Worm (Caenorhabditis elegans) whole organism, dauer: Measurements from ENCODE around the gene dmsr-8.

Source experiments
- unc-62 ChIP-seq: sonication (generic microtip); optimal IDR thresholded peaks from 2 replicates; lab custom pipeline; 2017; ENCODE audit warnings: missing biosample characterization, missing genetic modification reagents, missing genetic modification characterization

Gene dmsr-8

ce11 chrV:10476864-10477443 is 37.2 kb downstream of the dmsr-8 start:
- no peak for TF ChIP-seq unc-62

ce11 chrV:10475421-10475820 is 38.8 kb downstream of the dmsr-8 start:
- TF ChIP-seq unc-62: no peak

ce11 chrV:10474040-10474439 is 40.1 kb downstream of the dmsr-8 start:
- no peak for TF ChIP-seq unc-62

ce11 chrV:10472901-10473774 is 41.0 kb downstream of the dmsr-8 start:
- no peak for TF ChIP-seq unc-62

- TF ChIP-seq unc-62: no peak
Measured at ce11 chrV:10471007-10471406, 43.2 kb downstream of the dmsr-8 start.

- TF ChIP-seq unc-62: no peak
Measured at ce11 chrV:10469845-10470244, 44.3 kb downstream of the dmsr-8 start.

- no peak for TF ChIP-seq unc-62
Measured at ce11 chrV:10468709-10469108, 45.5 kb downstream of the dmsr-8 start.

- TF ChIP-seq unc-62: no peak
Measured at ce11 chrV:10468190-10468589, 46.0 kb downstream of the dmsr-8 start, which contains the start of gene egl-9. Gene egl-9, plus strand, starts transcription at chrV:10468517.

- TF ChIP-seq unc-62: no peak
Measured at ce11 chrV:10467659-10468058, 46.5 kb downstream of the dmsr-8 start.

- TF ChIP-seq unc-62: no peak
Measured at ce11 chrV:10467104-10467503, 47.1 kb downstream of the dmsr-8 start.

- no peak for TF ChIP-seq unc-62
Measured at ce11 chrV:10466607-10467092, 47.5 kb downstream of the dmsr-8 start.

ce11 chrV:10465478-10465877 is 48.7 kb downstream of the dmsr-8 start:
- TF ChIP-seq unc-62: no peak

ce11 chrV:10464746-10465145 is 49.4 kb downstream of the dmsr-8 start:
- no peak for TF ChIP-seq unc-62

ce11 chrV:10464160-10464559 is 50.0 kb downstream of the dmsr-8 start:
- no peak for TF ChIP-seq unc-62

ce11 chrV:10463276-10463675 is 50.9 kb downstream of the dmsr-8 start, which contains the start of gene F22E12.3:
Gene F22E12.3, minus strand, starts transcription at chrV:10463376.
- no peak for TF ChIP-seq unc-62

- no peak for TF ChIP-seq unc-62
Measured at ce11 chrV:10462066-10462465, 52.1 kb downstream of the dmsr-8 start, which contains the start of gene chw-1. Gene chw-1, plus strand, starts transcription at chrV:10462282.

ce11 chrV:10460685-10461084 is 53.5 kb downstream of the dmsr-8 start:
- TF ChIP-seq unc-62: no peak
